Worm (Caenorhabditis elegans) whole organism, L4 larva: ENCODE data around the gene cyp-34A2.

Experiments used
- D1046.2 ChIP-seq: fragments of 200-800 bp; sonication (Bioruptor generic); IDR thresholded peaks from 2 replicates; pipeline ENCODE4 v1.3.6; 2022; ENCODE audit warnings: missing genetic modification characterization, missing compliant biosample characterization
- F10B5.3 ChIP-seq: sonication (generic microtip); optimal IDR thresholded peaks from 2 replicates; lab custom pipeline; 2016; ENCODE audit warnings: mild to moderate bottlenecking, missing genetic modification characterization, missing compliant biosample characterization
- F26F4.8 ChIP-seq: fragments of 200-800 bp; sonication (Bioruptor generic); conservative IDR thresholded peaks from 2 replicates; pipeline ENCODE4 v1.3.6; 2022; ENCODE audit warnings: missing genetic modification characterization, missing compliant biosample characterization
- F49E8.2 ChIP-seq: sonication (generic microtip); optimal IDR thresholded peaks from 2 replicates; lab custom pipeline; 2016; ENCODE audit warnings: missing compliant biosample characterization, mild to moderate bottlenecking, missing genetic modification characterization, borderline replicate concordance
- T20F7.1 ChIP-seq: fragments of 200-800 bp; sonication (Bioruptor generic); optimal IDR thresholded peaks from 2 replicates; lab custom pipeline; 2018; ENCODE audit warnings: mild to moderate bottlenecking, missing genetic modification characterization, missing compliant biosample characterization
- ZK337.2 ChIP-seq: fragments of 200-800 bp; sonication (Bioruptor generic); IDR thresholded peaks from 2 replicates; pipeline ENCODE4 v1.3.6; 2022; ENCODE audit warnings: missing genetic modification reagents, missing genetic modification characterization, missing compliant biosample characterization
- aha-1 ChIP-seq: fragments of 150-350 bp; peaks from one replicate; lab custom pipeline; 2014; ENCODE audit warnings: missing biosample characterization, missing genetic modification characterization
- ama-1 ChIP-seq: fragments of 150-350 bp; optimal IDR thresholded peaks from 2 replicates; lab custom pipeline; 2014; ENCODE audit warnings: inconsistent platforms, mixed read lengths
- attf-4 ChIP-seq: sonication (generic microtip); optimal IDR thresholded peaks from 3 replicates; lab custom pipeline; 2017; ENCODE audit warnings: missing biosample characterization, missing genetic modification characterization
- ceh-44 ChIP-seq: fragments of 200-800 bp; sonication (Bioruptor generic); IDR thresholded peaks from 2 replicates; pipeline ENCODE4 v1.3.6; 2022; ENCODE audit warnings: missing genetic modification reagents, missing genetic modification characterization, missing compliant biosample characterization
- ces-1 ChIP-seq: fragments of 150-350 bp; sonication (generic microtip); optimal IDR thresholded peaks from 4 replicates; lab custom pipeline; 2014; ENCODE audit warnings: missing biosample characterization, missing genetic modification reagents, missing genetic modification characterization
- ctbp-1 ChIP-seq: fragments of 200-800 bp; sonication (Bioruptor generic); IDR thresholded peaks from 2 replicates; pipeline ENCODE4 v1.3.6; 2022; ENCODE audit warnings: missing genetic modification reagents, missing genetic modification characterization, missing compliant biosample characterization
- daf-12 ChIP-seq: fragments of 150-350 bp; optimal IDR thresholded peaks from 2 replicates; lab custom pipeline; 2014; ENCODE audit warnings: missing biosample characterization, missing genetic modification reagents, missing genetic modification characterization
- daf-16 ChIP-seq, 3 experiments: sonication (generic microtip); optimal IDR thresholded peaks; 2 replicates each; lab custom pipeline; 2016 to 2017; ENCODE audit warnings: missing genetic modification characterization in 3 of 3, missing genetic modification reagents in 3 of 3, mild to moderate bottlenecking in 2 of 3, missing compliant biosample characterization in 2 of 3, missing biosample characterization in 1 of 3, moderate library complexity in 1 of 3
- daf-19 ChIP-seq: fragments of 200-800 bp; sonication (Bioruptor generic); conservative IDR thresholded peaks from 2 replicates; pipeline ENCODE4 v1.3.6; 2022; ENCODE audit warnings: missing genetic modification characterization, missing compliant biosample characterization
- dve-1 ChIP-seq: sonication (generic microtip); optimal IDR thresholded peaks from 2 replicates; lab custom pipeline; 2017; ENCODE audit warnings: antibody characterized with exemption, mild to moderate bottlenecking, missing genetic modification characterization, missing compliant biosample characterization; ENCODE audit not compliant: insufficient read depth
- fos-1 ChIP-seq: fragments of 150-350 bp; optimal IDR thresholded peaks from 2 replicates; lab custom pipeline; 2014; ENCODE audit warnings: missing biosample characterization, missing genetic modification characterization
- hmg-1.1 ChIP-seq: fragments of 200-800 bp; sonication (Bioruptor generic); IDR thresholded peaks from 2 replicates; pipeline ENCODE4 v1.3.6; 2022; ENCODE audit warnings: missing genetic modification reagents, missing genetic modification characterization, missing compliant biosample characterization
- jun-1 ChIP-seq: fragments of 150-350 bp; optimal IDR thresholded peaks from 2 replicates; lab custom pipeline; 2014; ENCODE audit warnings: missing biosample characterization, missing genetic modification reagents, missing genetic modification characterization
- lim-7 ChIP-seq: fragments of 200-800 bp; sonication (Bioruptor generic); IDR thresholded peaks from 2 replicates; pipeline ENCODE4 v1.3.6; 2022; ENCODE audit warnings: missing genetic modification characterization, missing compliant biosample characterization
- lin-1 ChIP-seq: fragments of 200-800 bp; sonication (Bioruptor generic); IDR thresholded peaks from 2 replicates; pipeline ENCODE4 v1.3.6; 2022; ENCODE audit warnings: missing genetic modification reagents, missing genetic modification characterization, missing compliant biosample characterization
- madf-5 ChIP-seq, 2 experiments: fragments of 200-800 bp; sonication (Bioruptor generic); IDR thresholded peaks; 2 replicates each; pipeline ENCODE4 v1.3.6; 2022; ENCODE audit warnings: missing compliant biosample characterization in 2 of 2, missing genetic modification characterization in 2 of 2
- mdt-29 ChIP-seq: fragments of 200-800 bp; sonication (Bioruptor generic); IDR thresholded peaks from 2 replicates; pipeline ENCODE4 v1.3.6; 2022; ENCODE audit warnings: missing genetic modification reagents, missing genetic modification characterization, missing compliant biosample characterization
- nhr-10 ChIP-seq: fragments of 150-350 bp; optimal IDR thresholded peaks from 2 replicates; lab custom pipeline; 2014; ENCODE audit warnings: missing biosample characterization, missing genetic modification characterization
- nhr-102 ChIP-seq: sonication (generic microtip); optimal IDR thresholded peaks from 2 replicates; lab custom pipeline; 2016; ENCODE audit warnings: mild to moderate bottlenecking, missing genetic modification characterization, moderate library complexity, missing compliant biosample characterization
- nhr-11 ChIP-seq: fragments of 150-350 bp; optimal IDR thresholded peaks from 2 replicates; lab custom pipeline; 2014; ENCODE audit warnings: missing biosample characterization, missing genetic modification characterization
- nhr-25 ChIP-seq: sonication (generic microtip); optimal IDR thresholded peaks from 2 replicates; lab custom pipeline; 2017; ENCODE audit warnings: missing genetic modification characterization, mild to moderate bottlenecking, missing compliant biosample characterization, antibody characterized with exemption, moderate library complexity, borderline replicate concordance; ENCODE audit not compliant: insufficient read depth
- nhr-77 ChIP-seq: fragments of 150-350 bp; optimal IDR thresholded peaks from 2 replicates; lab custom pipeline; 2014; ENCODE audit warnings: missing biosample characterization, missing genetic modification characterization
- pqm-1 ChIP-seq: sonication (generic microtip); optimal IDR thresholded peaks from 2 replicates; lab custom pipeline; 2017; ENCODE audit warnings: missing biosample characterization, missing genetic modification characterization
- saeg-2 ChIP-seq: fragments of 200-800 bp; sonication (Bioruptor generic); IDR thresholded peaks from 2 replicates; pipeline ENCODE4 v1.3.6; 2022; ENCODE audit warnings: missing genetic modification reagents, missing genetic modification characterization, missing compliant biosample characterization
- sdz-12 ChIP-seq: fragments of 200-800 bp; sonication (Bioruptor generic); optimal IDR thresholded peaks from 2 replicates; lab custom pipeline; 2018; ENCODE audit warnings: mild to moderate bottlenecking, missing genetic modification characterization, missing compliant biosample characterization
- snpc-4 ChIP-seq: fragments of 150-350 bp; optimal IDR thresholded peaks from 2 replicates; lab custom pipeline; 2014; ENCODE audit warnings: missing biosample characterization, missing genetic modification characterization
- spr-1 ChIP-seq: sonication (generic microtip); optimal IDR thresholded peaks from 2 replicates; lab custom pipeline; 2016; ENCODE audit warnings: mild to moderate bottlenecking, missing genetic modification characterization, missing compliant biosample characterization
- spr-3 ChIP-seq: fragments of 200-800 bp; sonication (Bioruptor generic); optimal IDR thresholded peaks from 2 replicates; lab custom pipeline; 2018; ENCODE audit warnings: mild to moderate bottlenecking, missing genetic modification characterization, missing compliant biosample characterization
- tra-1 ChIP-seq: fragments of 200-800 bp; sonication (Bioruptor generic); IDR thresholded peaks from 2 replicates; pipeline ENCODE4 v1.3.6; 2022; ENCODE audit warnings: missing genetic modification reagents, missing genetic modification characterization, missing compliant biosample characterization
- unc-62 ChIP-seq, 3 experiments: fragments of 150-350 bp in 1 of 3; sonication (generic microtip); optimal IDR thresholded peaks in 2 of 3; peaks in 1 of 3; 1 replicate in 1 of 3; 2 replicates in 2 of 3; lab custom pipeline; 2014 to 2017; ENCODE audit warnings: missing biosample characterization in 3 of 3, missing genetic modification characterization in 3 of 3, missing genetic modification reagents in 3 of 3, missing genotype in 1 of 3
- vab-7 ChIP-seq: fragments of 200-800 bp; sonication (Bioruptor generic); IDR thresholded peaks from 2 replicates; pipeline ENCODE4 v1.3.6; 2022; ENCODE audit warnings: missing genetic modification reagents, missing genetic modification characterization, missing compliant biosample characterization
- zag-1 ChIP-seq: fragments of 150-350 bp; optimal IDR thresholded peaks from 2 replicates; lab custom pipeline; 2014; ENCODE audit warnings: missing biosample characterization, missing genetic modification characterization

cyp-34A2 gene

DNA sequence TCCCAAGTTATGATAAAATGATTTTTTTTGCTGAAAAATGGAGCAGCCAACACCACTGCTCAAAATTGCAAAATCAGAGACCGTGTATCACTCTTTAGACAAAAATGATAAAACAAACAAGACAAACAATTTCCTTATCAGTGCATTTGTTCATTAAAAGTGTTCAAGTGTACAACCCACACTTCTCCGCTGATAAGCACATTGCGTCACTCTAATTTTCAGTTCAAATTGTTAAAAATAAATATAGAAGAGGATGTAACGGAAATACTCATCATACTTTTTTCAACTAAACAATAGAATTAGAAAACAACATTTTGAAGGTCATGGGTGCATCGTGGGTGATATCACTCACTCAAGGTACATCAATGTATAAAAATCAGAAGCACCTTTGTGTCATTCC is 27.7 kb upstream of the cyp-34A2 start, which contains the start of gene nhr-291 (continued):
- TF ChIP-seq nhr-77 (tag; lab: Kevin White, UChicago) (peak; percentile 96), F10B5.3 (tag; lab: Kevin White, UChicago) (no peak), nhr-11 (tag; lab: Kevin White, UChicago) (no peak), fos-1 (tag; lab: Kevin White, UChicago) (no peak), nhr-102 (no peak), attf-4 (tag; lab: Kevin White, UChicago) (no peak), dve-1 (tag; lab: Kevin White, UChicago) (peak; percentile 80), saeg-2 (GFP tag; lab: Robert Waterston, UW) (no peak), ces-1 (GFP tag; lab: Kevin White, UChicago) (no peak), unc-62 (GFP tag; optimal IDR thresholded peaks at IDR 0.05 in 1 of 2; lab: Kevin White, UChicago) (no peak), unc-62 (tag; optimal IDR thresholded peaks at IDR 0.05; lab: Kevin White, UChicago) (no peak), madf-5 (GFP tag; IDR thresholded peaks at IDR 0.05; lab: Robert Waterston, UW) (no peak), nhr-25 (tag; lab: Kevin White, UChicago) (no peak), spr-3 (GFP tag; lab: Kevin White, UChicago) (no peak), T20F7.1 (GFP tag; lab: Kevin White, UChicago) (no peak), nhr-10 (tag; lab: Kevin White, UChicago) (peak; percentile 31), F26F4.8 (GFP tag; lab: Robert Waterston, UW) (no peak), vab-7 (no peak), sdz-12 (no peak), pqm-1 (tag; lab: Kevin White, UChicago) (peak; percentile 98), jun-1 (tag; lab: Kevin White, UChicago) (no peak), ceh-44 (GFP tag; lab: Robert Waterston, UW) (no peak), daf-12 (tag; lab: Kevin White, UChicago) (no peak), ZK337.2 (no peak), daf-16 (GFP tag; optimal IDR thresholded peaks at IDR 0.05; lab: Kevin White, UChicago) (peak in 1 of 2 experiments; percentile 2), daf-16 (tag; optimal IDR thresholded peaks at IDR 0.05; lab: Kevin White, UChicago) (peak; percentile 97), D1046.2 (GFP tag; lab: Robert Waterston, UW) (no peak), zag-1 (no peak), daf-19 (no peak), hmg-1.1 (GFP tag; lab: Robert Waterston, UW) (no peak), lim-7 (GFP tag; lab: Robert Waterston, UW) (no peak)

ce11 chrV:15315827-15316527 is 25.1 kb upstream of the cyp-34A2 start, which contains the start of the genes srt-22 and nhr-246:
TSS of gene srt-22 (minus strand) at chrV:15315927.
TSS of gene nhr-246 (plus strand) at chrV:15316477.
- TF ChIP-seq snpc-4 (tag; lab: Kevin White, UChicago) (no peak), F26F4.8 (GFP tag; lab: Robert Waterston, UW) (no peak), daf-16 (GFP tag; optimal IDR thresholded peaks at IDR 0.05; lab: Kevin White, UChicago) (no peak), daf-16 (tag; optimal IDR thresholded peaks at IDR 0.05; lab: Kevin White, UChicago) (peak; percentile 90)
- TF ChIP-seq, all 104 proteins: peak for 1

ce11 chrV:15313529-15313928 is 22.6 kb upstream of the cyp-34A2 start:
- TF ChIP-seq unc-62 (GFP tag; optimal IDR thresholded peaks at IDR 0.05 in 1 of 2; lab: Kevin White, UChicago) (peak in 1 of 2 experiments; percentile 81), unc-62 (tag; optimal IDR thresholded peaks at IDR 0.05; lab: Kevin White, UChicago) (no peak), lin-1 (GFP tag; lab: Robert Waterston, UW) (no peak), ama-1 (lab: Kevin White, UChicago) (no peak), spr-1 (tag; lab: Kevin White, UChicago) (no peak), mdt-29 (no peak), tra-1 (GFP tag; lab: Robert Waterston, UW) (no peak), attf-4 (tag; lab: Kevin White, UChicago) (no peak), nhr-25 (tag; lab: Kevin White, UChicago) (no peak), F49E8.2 (tag; lab: Kevin White, UChicago) (no peak), aha-1 (tag; lab: Kevin White, UChicago) (peak; percentile 69), ctbp-1 (GFP tag; lab: Robert Waterston, UW) (no peak)
